Worm (Caenorhabditis elegans) whole organism, L1 larva: ENCODE measurements around the gene srx-85.
A peak's percentile ranks its signal among the peaks of the same experiment; 100 is the strongest.

Source experiments
- C04F5.9 ChIP-seq: sonication (generic microtip); optimal IDR thresholded peaks from 2 replicates; lab custom pipeline; 2016; ENCODE audit warnings: missing genetic modification characterization, missing compliant biosample characterization
- C34B4.2 ChIP-seq: sonication (generic microtip); optimal IDR thresholded peaks from 2 replicates; lab custom pipeline; 2017; ENCODE audit warnings: mild to moderate bottlenecking, missing genetic modification characterization, missing compliant biosample characterization
- Y116A8C.19 ChIP-seq: sonication (generic microtip); optimal IDR thresholded peaks from 2 replicates; lab custom pipeline; 2016; ENCODE audit warnings: missing compliant biosample characterization, missing genetic modification characterization, borderline replicate concordance
- aha-1 ChIP-seq: fragments of 150-350 bp; optimal IDR thresholded peaks from 2 replicates; lab custom pipeline; 2014; ENCODE audit warnings: missing biosample characterization, missing genetic modification characterization
- aly-2 ChIP-seq: fragments of 150-350 bp; optimal IDR thresholded peaks from 2 replicates; lab custom pipeline; 2014; ENCODE audit warnings: missing biosample characterization, missing genetic modification characterization
- ceh-63 ChIP-seq: fragments of 200-800 bp; sonication (Bioruptor generic); optimal IDR thresholded peaks from 2 replicates; lab custom pipeline; 2018; ENCODE audit warnings: mild to moderate bottlenecking, missing genetic modification characterization, missing compliant biosample characterization
- ceh-90 ChIP-seq: sonication (generic microtip); optimal IDR thresholded peaks from 2 replicates; lab custom pipeline; 2016; ENCODE audit warnings: missing genetic modification characterization, missing compliant biosample characterization
- dsc-1 ChIP-seq: sonication (generic microtip); optimal IDR thresholded peaks from 2 replicates; lab custom pipeline; 2016; ENCODE audit warnings: mild to moderate bottlenecking, missing genetic modification characterization, missing compliant biosample characterization
- efl-1 ChIP-seq, 4 experiments: fragments of 150-350 bp; optimal IDR thresholded peaks in 3 of 4; peaks in 1 of 4; 1 replicate in 1 of 4; 2 replicates in 3 of 4; lab custom pipeline; 2014; ENCODE audit warnings: missing biosample characterization in 2 of 4, missing genetic modification characterization in 2 of 4, missing genetic modification reagents in 2 of 4
- efl-3 ChIP-seq: fragments of 200-800 bp; sonication (Bioruptor generic); optimal IDR thresholded peaks from 2 replicates; lab custom pipeline; 2018; ENCODE audit warnings: mild to moderate bottlenecking, missing genetic modification characterization, missing compliant biosample characterization
- egl-27 ChIP-seq, 2 experiments: fragments of 150-350 bp in 1 of 2; sonication (generic microtip); optimal IDR thresholded peaks; 3 replicates each; lab custom pipeline; 2017 to 2018; ENCODE audit warnings: missing biosample characterization in 2 of 2, missing genetic modification characterization in 2 of 2, missing genetic modification reagents in 2 of 2
- elt-2 ChIP-seq: sonication (generic microtip); optimal IDR thresholded peaks from 2 replicates; lab custom pipeline; 2016; ENCODE audit warnings: missing genetic modification characterization, mild to moderate bottlenecking, inconsistent platforms, missing compliant biosample characterization, missing genetic modification reagents
- fkh-8 ChIP-seq: sonication (generic microtip); optimal IDR thresholded peaks from 2 replicates; lab custom pipeline; 2016; ENCODE audit warnings: mild to moderate bottlenecking, missing genetic modification characterization, missing compliant biosample characterization
- grh-1 ChIP-seq: fragments of 200-800 bp; sonication (Bioruptor generic); IDR thresholded peaks from 2 replicates; pipeline ENCODE4 v1.3.6; 2022; ENCODE audit warnings: missing genetic modification reagents, missing genetic modification characterization, missing compliant biosample characterization
- hlh-17 ChIP-seq: fragments of 200-800 bp; sonication (Bioruptor generic); optimal IDR thresholded peaks from 2 replicates; lab custom pipeline; 2018; ENCODE audit warnings: missing genetic modification characterization, mild to moderate bottlenecking, missing compliant biosample characterization, moderate library complexity, borderline replicate concordance
- hpl-2 ChIP-seq: fragments of 150-350 bp; optimal IDR thresholded peaks from 2 replicates; lab custom pipeline; 2014; ENCODE audit warnings: missing biosample characterization, missing genetic modification reagents, missing genetic modification characterization
- lin-14 ChIP-seq: fragments of 200-800 bp; sonication (Bioruptor generic); optimal IDR thresholded peaks from 2 replicates; lab custom pipeline; 2018; ENCODE audit warnings: mild to moderate bottlenecking, missing genetic modification characterization, moderate library complexity, missing compliant biosample characterization
- lin-35 ChIP-seq, 2 experiments: fragments of 150-350 bp; optimal IDR thresholded peaks; 2 replicates each; lab custom pipeline; 2014; ENCODE audit warnings: missing biosample characterization in 2 of 2, missing genetic modification characterization in 2 of 2, missing genetic modification reagents in 2 of 2
- lin-39 ChIP-seq: fragments of 150-350 bp; optimal IDR thresholded peaks from 2 replicates; lab custom pipeline; 2014; ENCODE audit warnings: missing biosample characterization, missing genetic modification reagents, missing genetic modification characterization
- lir-3 ChIP-seq: sonication (generic microtip); optimal IDR thresholded peaks from 2 replicates; lab custom pipeline; 2016; ENCODE audit warnings: mild to moderate bottlenecking, missing genetic modification characterization, moderate library complexity, missing compliant biosample characterization; ENCODE audit not compliant: poor library complexity
- lsy-2 ChIP-seq, 2 experiments: fragments of 150-350 bp; optimal IDR thresholded peaks; 2 replicates each; lab custom pipeline; 2014; ENCODE audit warnings: missing biosample characterization in 2 of 2, missing genetic modification characterization in 2 of 2
- mdl-1 ChIP-seq, 2 experiments: fragments of 150-350 bp; optimal IDR thresholded peaks; 2 replicates each; lab custom pipeline; 2014 to 2017; ENCODE audit warnings: missing biosample characterization in 2 of 2, missing genetic modification characterization in 2 of 2, inconsistent platforms in 1 of 2
- mef-2 ChIP-seq: fragments of 150-350 bp; optimal IDR thresholded peaks from 2 replicates; lab custom pipeline; 2014; ENCODE audit warnings: missing biosample characterization, missing genetic modification characterization
- nhr-12 ChIP-seq: sonication (generic microtip); optimal IDR thresholded peaks from 2 replicates; lab custom pipeline; 2017; ENCODE audit warnings: missing biosample characterization, missing genetic modification characterization
- nhr-71 ChIP-seq: sonication (generic microtip); optimal IDR thresholded peaks from 2 replicates; lab custom pipeline; 2016; ENCODE audit warnings: mild to moderate bottlenecking, missing genetic modification characterization, moderate library complexity, missing compliant biosample characterization
- nhr-76 ChIP-seq: sonication (generic microtip); optimal IDR thresholded peaks from 2 replicates; lab custom pipeline; 2017; ENCODE audit warnings: missing biosample characterization, missing genetic modification characterization
- nhr-77 ChIP-seq: fragments of 150-350 bp; optimal IDR thresholded peaks from 2 replicates; lab custom pipeline; 2014; ENCODE audit warnings: missing biosample characterization, missing genetic modification characterization
- nhr-84 ChIP-seq: sonication (generic microtip); optimal IDR thresholded peaks from 2 replicates; lab custom pipeline; 2017; ENCODE audit warnings: missing biosample characterization, missing genetic modification characterization
- nhr-85 ChIP-seq: sonication (generic microtip); peaks from one replicate; lab custom pipeline; 2016; ENCODE audit warnings: missing genetic modification characterization, inconsistent platforms, missing compliant biosample characterization
- pag-3 ChIP-seq: sonication (generic microtip); optimal IDR thresholded peaks from 2 replicates; lab custom pipeline; 2017; ENCODE audit warnings: missing genetic modification characterization, mild to moderate bottlenecking, missing compliant biosample characterization, antibody characterized with exemption, borderline replicate concordance; ENCODE audit not compliant: insufficient read depth
- pax-3 ChIP-seq: fragments of 200-800 bp; sonication (Bioruptor generic); optimal IDR thresholded peaks from 2 replicates; lab custom pipeline; 2018; ENCODE audit warnings: mild to moderate bottlenecking, missing genetic modification characterization, moderate library complexity, missing compliant biosample characterization
- snu-23 ChIP-seq: sonication (generic microtip); optimal IDR thresholded peaks from 2 replicates; lab custom pipeline; 2016; ENCODE audit warnings: missing genetic modification characterization, missing compliant biosample characterization
- sptf-1 ChIP-seq: fragments of 150-350 bp; optimal IDR thresholded peaks from 2 replicates; lab custom pipeline; 2014; ENCODE audit warnings: missing biosample characterization, missing genetic modification characterization
- sup-37 ChIP-seq: fragments of 200-800 bp; sonication (Bioruptor generic); optimal IDR thresholded peaks from 2 replicates; lab custom pipeline; 2018; ENCODE audit warnings: mild to moderate bottlenecking, missing genetic modification characterization, missing compliant biosample characterization
- swsn-7 ChIP-seq: sonication (generic microtip); optimal IDR thresholded peaks from 2 replicates; lab custom pipeline; 2016; ENCODE audit warnings: missing genetic modification characterization, missing compliant biosample characterization
- tbx-2 ChIP-seq: sonication (generic microtip); optimal IDR thresholded peaks from 2 replicates; lab custom pipeline; 2016; ENCODE audit warnings: missing genetic modification characterization, missing compliant biosample characterization
- unc-130 ChIP-seq: fragments of 150-350 bp; optimal IDR thresholded peaks from 2 replicates; lab custom pipeline; 2017; ENCODE audit warnings: missing biosample characterization, missing genetic modification characterization, inconsistent platforms
- unc-86 ChIP-seq: sonication (generic microtip); optimal IDR thresholded peaks from 2 replicates; lab custom pipeline; 2016; ENCODE audit warnings: missing genetic modification characterization, missing compliant biosample characterization
- unc-98 ChIP-seq: fragments of 200-800 bp; sonication (Bioruptor generic); IDR thresholded peaks from 2 replicates; pipeline ENCODE4 v1.3.6; 2022; ENCODE audit warnings: missing genetic modification characterization, missing compliant biosample characterization
- vab-15 ChIP-seq: sonication (generic microtip); optimal IDR thresholded peaks from 2 replicates; lab custom pipeline; 2017; ENCODE audit warnings: missing genotype, mild to moderate bottlenecking, missing genetic modification characterization, missing compliant biosample characterization
- xbp-1 ChIP-seq: sonication (generic microtip); optimal IDR thresholded peaks from 2 replicates; lab custom pipeline; 2016; ENCODE audit warnings: missing genetic modification characterization, missing compliant biosample characterization
- zag-1 ChIP-seq: fragments of 150-350 bp; optimal IDR thresholded peaks from 2 replicates; lab custom pipeline; 2014; ENCODE audit warnings: missing biosample characterization, missing genetic modification characterization
- ztf-4 ChIP-seq: fragments of 150-350 bp; optimal IDR thresholded peaks from 2 replicates; lab custom pipeline; 2014; ENCODE audit warnings: missing biosample characterization, missing genetic modification characterization

The srx-85 gene

ce11 chrV:11526927-11527491 is 25.5 kb upstream of the srx-85 start:
- TF ChIP-seq C34B4.2 (no peak), aly-2 (tag; lab: Kevin White, UChicago) (no peak), sup-37 (GFP tag; lab: Kevin White, UChicago) (no peak), hlh-17 (GFP tag; lab: Kevin White, UChicago) (no peak), efl-1 (optimal IDR thresholded peaks at IDR 0.05; lab: Kevin White, UChicago) (no peak), efl-1 (GFP tag; optimal IDR thresholded peaks at IDR 0.05 in 1 of 2; lab: Kevin White, UChicago) (no peak), aha-1 (tag; lab: Kevin White, UChicago) (no peak), lin-14 (no peak), nhr-76 (tag; lab: Kevin White, UChicago) (no peak), ceh-63 (GFP tag; lab: Kevin White, UChicago) (no peak), C04F5.9 (no peak), egl-27 (tag; optimal IDR thresholded peaks at IDR 0.05; lab: Kevin White, UChicago) (no peak), Y116A8C.19 (tag; lab: Kevin White, UChicago) (no peak), efl-3 (GFP tag; lab: Kevin White, UChicago) (no peak), grh-1 (GFP tag; lab: Robert Waterston, UW) (no peak), nhr-12 (tag; lab: Kevin White, UChicago) (no peak)

ce11 chrV:11527531-11527930 is 24.9 kb upstream of the srx-85 start, which contains the start of gene ccch-1:
ccch-1 (plus strand) TSS chrV:11527831.
- TF ChIP-seq xbp-1 (tag; lab: Kevin White, UChicago) (no peak), efl-1 (optimal IDR thresholded peaks at IDR 0.05; lab: Kevin White, UChicago) (no peak), efl-1 (GFP tag; optimal IDR thresholded peaks at IDR 0.05 in 1 of 2; lab: Kevin White, UChicago) (peak in 1 of 2 experiments; percentile 80)

DNA sequence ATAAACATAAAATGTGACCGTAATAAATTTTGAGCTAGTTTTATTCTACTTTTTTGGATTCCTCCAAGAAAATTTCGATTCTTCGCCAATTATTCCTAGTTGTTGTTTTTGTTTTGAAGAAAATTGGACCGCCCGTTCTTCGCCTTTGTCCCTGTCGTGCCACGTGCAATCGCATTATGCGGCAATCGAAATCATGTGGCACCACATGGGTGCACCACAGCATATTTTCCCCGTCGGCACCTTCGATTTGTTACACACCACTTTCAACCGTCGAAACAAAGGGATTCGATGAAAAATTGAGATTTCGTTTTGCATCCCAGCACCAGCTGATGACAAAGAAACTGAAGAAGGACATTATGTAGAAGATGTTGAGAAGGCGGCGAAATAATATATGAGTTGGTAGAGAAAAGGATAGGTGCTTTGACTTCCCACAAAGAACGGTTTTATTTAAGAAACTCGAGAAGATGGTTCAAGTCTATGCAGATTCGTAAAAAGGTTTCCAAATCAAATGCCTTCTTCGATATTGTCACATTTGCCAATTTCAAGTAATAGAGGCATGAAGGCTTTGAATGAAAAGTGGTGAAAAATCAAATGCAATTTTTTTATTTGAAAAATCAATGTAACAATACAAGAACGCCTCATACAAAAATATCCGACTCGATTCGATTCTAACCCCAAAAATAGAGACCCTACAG is 23.7 kb upstream of the srx-85 start:
- TF ChIP-seq dsc-1 (tag; lab: Kevin White, UChicago) (peak; percentile 57), mdl-1 (tag; optimal IDR thresholded peaks at IDR 0.05; lab: Kevin White, UChicago) (peak in 1 of 2 experiments; percentile 7), snu-23 (GFP tag; lab: Kevin White, UChicago) (peak; percentile 21), vab-15 (tag; lab: Kevin White, UChicago) (no peak), mef-2 (tag; lab: Kevin White, UChicago) (no peak), nhr-85 (peak; percentile 76), fkh-8 (no peak), lin-14 (peak; percentile 33)

DNA sequence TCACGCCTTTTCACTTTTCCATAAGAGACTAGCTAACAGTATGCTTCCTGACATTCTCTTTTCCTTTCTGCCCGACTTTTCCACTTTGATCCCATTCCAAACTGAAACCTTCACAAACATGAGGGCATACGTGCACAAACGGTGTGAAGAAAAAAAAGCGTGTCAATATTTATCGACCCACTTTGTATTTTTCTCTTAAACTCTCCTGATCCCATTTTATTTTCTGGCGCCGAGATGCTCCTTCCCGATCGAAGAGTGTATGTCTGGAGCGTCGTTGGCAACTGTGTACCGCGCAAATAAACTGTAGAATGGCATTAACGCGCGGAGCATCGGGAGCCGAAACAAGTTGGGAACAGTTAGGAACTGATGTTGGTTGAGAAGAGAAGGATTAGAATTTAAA is 22.9 kb upstream of the srx-85 start:
- TF ChIP-seq unc-130 (tag; lab: Kevin White, UChicago) (no peak), sptf-1 (tag; lab: Kevin White, UChicago) (no peak), unc-86 (no peak), unc-98 (GFP tag; lab: Robert Waterston, UW) (no peak), pag-3 (tag; lab: Kevin White, UChicago) (no peak), pax-3 (tag; lab: Kevin White, UChicago) (no peak), lir-3 (tag; lab: Kevin White, UChicago) (no peak), nhr-71 (tag; lab: Kevin White, UChicago) (peak; percentile 36), ceh-90 (tag; lab: Kevin White, UChicago) (no peak), ztf-4 (tag; lab: Kevin White, UChicago) (no peak), C04F5.9 (no peak), xbp-1 (tag; lab: Kevin White, UChicago) (no peak), swsn-7 (no peak), tbx-2 (tag; lab: Kevin White, UChicago) (peak; percentile 58), ceh-63 (GFP tag; lab: Kevin White, UChicago) (no peak), elt-2 (tag; lab: Kevin White, UChicago) (no peak), hpl-2 (no peak), lin-14 (peak; percentile 48), nhr-77 (tag; lab: Kevin White, UChicago) (peak; percentile 65), nhr-84 (tag; lab: Kevin White, UChicago) (no peak), mef-2 (tag; lab: Kevin White, UChicago) (no peak), lsy-2 (tag; optimal IDR thresholded peaks at IDR 0.05; lab: Kevin White, UChicago) (peak in 1 of 2 experiments; percentile 21), vab-15 (tag; lab: Kevin White, UChicago) (no peak), lin-35 (GFP tag; optimal IDR thresholded peaks at IDR 0.05; lab: Kevin White, UChicago) (no peak), aly-2 (tag; lab: Kevin White, UChicago) (no peak), egl-27 (tag; optimal IDR thresholded peaks at IDR 0.05; lab: Kevin White, UChicago) (peak; percentile 45 to 57), lin-39 (no peak), dsc-1 (tag; lab: Kevin White, UChicago) (no peak), mdl-1 (tag; optimal IDR thresholded peaks at IDR 0.05; lab: Kevin White, UChicago) (peak in 1 of 2 experiments; percentile 25), zag-1 (tag; lab: Kevin White, UChicago) (no peak)
